Worm (Caenorhabditis elegans): ENCODE results near the gene ctsa-1.2.
A peak's percentile ranks its signal among the peaks of the same experiment; 100 is the strongest.
"Not testable (repeated sequence)": the region's sequence is repeated elsewhere in the genome, so short reads cannot be mapped to it uniquely, and the experiment has no call there.

Gene ctsa-1.2

ce11 chrII:11759277-11759676 is 20.1 kb downstream of the ctsa-1.2 start, which contains the start of the genes F44E5.4 and F44E5.5 (continued):
- peak; percentile 100 for TF ChIP-seq rpc-1 (optimal IDR thresholded peaks at IDR 0.05)
- not testable (repeated sequence) for TF ChIP-seq rpc-1 (tag; optimal IDR thresholded peaks at IDR 0.05); snpc-4 (GFP tag; optimal IDR thresholded peaks at IDR 0.05)
- peak; percentile 87 for TF ChIP-seq B0336.3 (GFP tag; IDR thresholded peaks at IDR 0.05)
- peak; percentile 100 for TF ChIP-seq let-526 (GFP tag; IDR thresholded peaks at IDR 0.05)
- TF ChIP-seq mcd-1 (GFP tag; IDR thresholded peaks at IDR 0.05): peak; percentile 97
- TF ChIP-seq madf-10 (tag; optimal IDR thresholded peaks at IDR 0.05): peak; percentile 79
- TF ChIP-seq Y67H2A.10 (GFP tag; conservative IDR thresholded peaks at IDR 0.05): peak; percentile 99
- peak; percentile 97 for TF ChIP-seq C17E4.6 (GFP tag; IDR thresholded peaks at IDR 0.05)
- peak; percentile 97 for TF ChIP-seq ceh-58 (GFP tag; IDR thresholded peaks at IDR 0.05)
- peak; percentile 100 for TF ChIP-seq dox-1 (GFP tag; IDR thresholded peaks at IDR 0.05)
- TF ChIP-seq mel-28 (tag; optimal IDR thresholded peaks at IDR 0.05; ENCODE audit: borderline replicate concordance): peak; percentile 85
- peak; percentile 88 for TF ChIP-seq aptf-2 (GFP tag; conservative IDR thresholded peaks at IDR 0.05)
- peak; percentile 79 for TF ChIP-seq ztf-28 (GFP tag; IDR thresholded peaks at IDR 0.05)
- peak; percentile 92 for TF ChIP-seq fkh-3 (tag; optimal IDR thresholded peaks at IDR 0.05)
- TF ChIP-seq lin-35 (GFP tag; optimal IDR thresholded peaks at IDR 0.05): peak in 1 of 3 experiments; percentile 87
- peak; percentile 99 for TF ChIP-seq nhr-120 (GFP tag; IDR thresholded peaks at IDR 0.05)
- peak; percentile 94 for TF ChIP-seq tlf-1 (GFP tag; optimal IDR thresholded peaks at IDR 0.05)
- TF ChIP-seq Y56A3A.18 (GFP tag; IDR thresholded peaks at IDR 0.05): peak; percentile 99
- TF ChIP-seq madf-3 (GFP tag; IDR thresholded peaks at IDR 0.05): peak; percentile 93
- TF ChIP-seq ekl-4 (GFP tag; IDR thresholded peaks at IDR 0.05): peak; percentile 99
- peak; percentile 99 for TF ChIP-seq ceh-79 (tag; optimal IDR thresholded peaks at IDR 0.05)
- peak; percentile 38; the same call in 1 of the 2 replicates for TF ChIP-seq Y53F4B.3 (GFP tag; IDR thresholded peaks at IDR 0.05)
- TF ChIP-seq B0035.1 (tag; optimal IDR thresholded peaks at IDR 0.05): peak; percentile 90
- TF ChIP-seq ets-4 (GFP tag; optimal IDR thresholded peaks at IDR 0.05): peak; percentile 92
- peak; percentile 69 for TF ChIP-seq D2030.7 (GFP tag; IDR thresholded peaks at IDR 0.05)
- TF ChIP-seq snpc-4 (tag; optimal IDR thresholded peaks at IDR 0.05): peak in 2 of 4 experiments; percentile 57 to 61
- peak; percentile 100 for TF ChIP-seq hsf-1 (GFP tag; IDR thresholded peaks at IDR 0.05)
- TF ChIP-seq tbp1 (GFP tag; optimal IDR thresholded peaks at IDR 0.05): peak; percentile 74
- TF ChIP-seq hmg-20 (GFP tag; IDR thresholded peaks at IDR 0.05): peak; percentile 89
- TF ChIP-seq F22D6.2 (tag; optimal IDR thresholded peaks at IDR 0.05): peak; percentile 88
- peak; percentile 99 for TF ChIP-seq K11D2.4 (GFP tag; IDR thresholded peaks at IDR 0.05)
- peak; percentile 53 for TF ChIP-seq ccch-3 (GFP tag; optimal IDR thresholded peaks at IDR 0.05)
- peak; percentile 86 for TF ChIP-seq lin-26 (GFP tag; IDR thresholded peaks at IDR 0.05)
- peak; percentile 72 for TF ChIP-seq akir-1 (GFP tag; optimal IDR thresholded peaks at IDR 0.05)
- peak; percentile 95; the same call in 1 of the 2 replicates for TF ChIP-seq F37B4.10 (GFP tag; IDR thresholded peaks at IDR 0.05)
- peak; percentile 99 for TF ChIP-seq bed-1 (GFP tag; IDR thresholded peaks at IDR 0.05)
- peak; percentile 97 for TF ChIP-seq repo-1 (tag; optimal IDR thresholded peaks at IDR 0.05)
- peak; percentile 93 for TF ChIP-seq tbx-9 (tag; optimal IDR thresholded peaks at IDR 0.05; ENCODE audit: borderline replicate concordance)
- TF ChIP-seq athp-1 (tag; optimal IDR thresholded peaks at IDR 0.05): peak; percentile 98
- peak; percentile 97 for TF ChIP-seq somi-1 (GFP tag; optimal IDR thresholded peaks at IDR 0.05)
- TF ChIP-seq nhr-27 (tag; optimal IDR thresholded peaks at IDR 0.05): peak; percentile 98
- TF ChIP-seq cebp-2 (GFP tag; IDR thresholded peaks at IDR 0.05): peak; percentile 100
- TF ChIP-seq madf-8 (GFP tag; conservative IDR thresholded peaks at IDR 0.05): 0 out of 2 replicates have a peak, but pooled peaks have one; percentile 19
- TF ChIP-seq ztf-22 (GFP tag; optimal IDR thresholded peaks at IDR 0.05): peak; percentile 97
- peak; percentile 83 for TF ChIP-seq ceh-27 (GFP tag; optimal IDR thresholded peaks at IDR 0.05)
- peak; percentile 93 for TF ChIP-seq dpff-1 (tag; optimal IDR thresholded peaks at IDR 0.05)
- peak; percentile 88 for TF ChIP-seq ceh-100 (GFP tag; IDR thresholded peaks at IDR 0.05)
- TF ChIP-seq ceh-91 (GFP tag; IDR thresholded peaks at IDR 0.05): peak; percentile 62
- peak; percentile 65 for TF ChIP-seq lsl-1 (GFP tag; optimal IDR thresholded peaks at IDR 0.05)

Data from whole organism, young adult.